Worm (Caenorhabditis elegans) whole organism, dauer: ENCODE measurements around the gene H11E01.2.

Experiments
- unc-62 ChIP-seq: sonication (generic microtip); optimal IDR thresholded peaks from 2 replicates; lab custom pipeline; 2017; ENCODE audit warnings: missing biosample characterization, missing genetic modification reagents, missing genetic modification characterization

H11E01.2 gene

DNA sequence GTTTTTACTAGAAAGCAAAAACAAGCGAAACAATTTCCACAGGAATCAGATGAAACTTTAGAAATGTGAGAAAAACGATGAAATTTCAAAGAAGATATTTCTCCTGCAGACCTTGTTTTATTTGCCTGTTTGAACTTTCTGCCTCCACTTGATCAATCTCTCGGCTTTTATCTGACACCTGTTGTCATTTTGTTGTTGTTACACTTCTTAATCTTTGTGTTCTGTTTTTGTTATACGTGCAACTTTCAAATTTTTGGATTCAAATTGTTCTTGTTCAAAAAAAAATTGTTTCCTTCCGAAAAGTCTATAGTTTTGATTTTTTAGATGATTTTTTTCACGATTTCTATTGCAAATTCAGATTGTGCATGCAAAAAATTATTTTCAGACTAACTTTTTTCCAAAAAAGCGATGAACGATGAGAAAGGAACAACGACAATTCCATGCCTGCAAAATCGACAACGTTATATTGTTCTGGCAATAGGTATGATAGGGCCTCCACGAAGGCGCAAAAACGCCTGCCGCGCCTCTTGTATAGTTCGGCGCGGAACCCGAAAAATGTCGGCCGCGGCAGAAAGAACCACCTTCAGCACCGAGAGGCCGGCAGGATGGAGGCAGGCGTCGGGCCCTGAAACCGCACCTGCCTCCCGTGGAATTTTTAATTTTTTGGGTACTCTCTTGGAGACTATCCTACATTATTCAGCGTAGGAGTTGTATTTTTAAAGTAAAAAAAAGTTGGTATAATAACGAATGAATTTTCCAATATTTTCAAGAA, at the start of gene H11E01.2:
Gene H11E01.2, plus strand, starts transcription at position 380 of the 772 bp plus-strand sequence.
- TF ChIP-seq unc-62 (GFP tag; lab: Kevin White, UChicago), result no peak

DNA sequence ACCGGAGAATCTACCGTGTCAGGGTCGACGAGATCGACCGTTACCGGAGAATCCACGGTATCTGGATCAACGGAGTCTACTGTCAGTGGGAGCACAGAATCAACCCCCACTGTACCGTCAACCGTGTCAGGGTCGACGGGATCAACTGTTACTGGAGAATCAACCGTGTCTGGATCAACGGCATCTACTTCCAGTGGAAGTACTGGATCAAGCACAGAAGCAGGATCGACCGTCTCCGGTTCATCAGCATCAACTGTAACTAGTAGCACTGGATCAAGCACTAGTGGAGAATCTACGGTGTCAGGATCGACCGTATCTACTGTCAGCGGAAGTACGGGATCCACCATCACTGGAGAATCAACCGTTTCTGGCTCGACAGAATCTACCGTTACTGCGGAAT, 48.9 kb upstream of the H11E01.2 start, which contains the start of gene H02F09.2:
Gene H02F09.2, plus strand, starts transcription at position 301 of the 400 bp plus-strand sequence.
- no peak for TF ChIP-seq unc-62 (GFP tag; lab: Kevin White, UChicago)

ce11 chrX:1576337-1576736, 44.5 kb upstream of the H11E01.2 start, which contains the start of gene wrt-9:
Gene wrt-9, plus strand, starts transcription at chrX:1576637.
- no peak for TF ChIP-seq unc-62 (GFP tag; lab: Kevin White, UChicago)

DNA sequence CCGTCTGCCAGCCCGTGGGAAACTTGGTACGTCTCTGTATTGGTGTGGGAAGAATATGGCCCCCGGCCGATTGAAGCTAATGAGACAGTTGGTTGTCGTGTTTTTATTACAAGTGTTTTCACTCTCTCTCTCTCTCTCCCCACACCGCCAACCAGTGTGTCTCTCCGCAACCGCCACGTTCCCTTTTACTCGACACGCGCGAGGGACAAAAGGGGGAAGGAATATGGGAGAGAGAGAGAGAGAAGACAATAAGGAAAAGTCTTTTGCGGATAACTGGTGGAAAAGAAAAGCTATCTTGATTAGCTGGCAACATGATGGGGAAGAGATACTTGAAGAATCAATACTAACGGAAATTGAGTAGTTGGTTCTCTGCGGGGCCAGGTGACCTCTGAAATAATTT, 42.2 kb upstream of the H11E01.2 start:
- TF ChIP-seq unc-62 (GFP tag; lab: Kevin White, UChicago), result no peak

- no peak for TF ChIP-seq unc-62 (GFP tag; lab: Kevin White, UChicago)
These were observed 36.9 kb upstream of the H11E01.2 start for ce11 chrX:1583980-1584379.

DNA sequence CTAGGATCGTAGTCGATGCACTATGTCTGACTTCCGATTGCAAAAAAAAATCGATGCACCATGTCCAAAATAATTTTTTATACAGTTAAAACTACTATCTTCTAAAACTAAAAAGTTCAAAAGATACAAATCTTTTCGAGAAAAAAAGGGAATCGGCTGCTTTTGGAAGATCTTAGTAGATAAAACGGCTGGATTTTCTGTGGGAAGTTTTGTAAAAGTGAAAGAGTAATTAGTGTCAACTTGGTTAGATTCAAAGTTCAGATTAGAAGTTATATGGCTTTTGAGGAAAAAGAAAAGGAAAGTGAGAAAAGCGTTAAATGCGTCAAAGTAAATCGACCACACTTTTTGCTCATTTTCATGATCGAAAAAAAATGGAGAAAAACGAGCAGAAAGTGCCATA, 33.8 kb upstream of the H11E01.2 start:
- no peak for TF ChIP-seq unc-62 (GFP tag; lab: Kevin White, UChicago)

DNA sequence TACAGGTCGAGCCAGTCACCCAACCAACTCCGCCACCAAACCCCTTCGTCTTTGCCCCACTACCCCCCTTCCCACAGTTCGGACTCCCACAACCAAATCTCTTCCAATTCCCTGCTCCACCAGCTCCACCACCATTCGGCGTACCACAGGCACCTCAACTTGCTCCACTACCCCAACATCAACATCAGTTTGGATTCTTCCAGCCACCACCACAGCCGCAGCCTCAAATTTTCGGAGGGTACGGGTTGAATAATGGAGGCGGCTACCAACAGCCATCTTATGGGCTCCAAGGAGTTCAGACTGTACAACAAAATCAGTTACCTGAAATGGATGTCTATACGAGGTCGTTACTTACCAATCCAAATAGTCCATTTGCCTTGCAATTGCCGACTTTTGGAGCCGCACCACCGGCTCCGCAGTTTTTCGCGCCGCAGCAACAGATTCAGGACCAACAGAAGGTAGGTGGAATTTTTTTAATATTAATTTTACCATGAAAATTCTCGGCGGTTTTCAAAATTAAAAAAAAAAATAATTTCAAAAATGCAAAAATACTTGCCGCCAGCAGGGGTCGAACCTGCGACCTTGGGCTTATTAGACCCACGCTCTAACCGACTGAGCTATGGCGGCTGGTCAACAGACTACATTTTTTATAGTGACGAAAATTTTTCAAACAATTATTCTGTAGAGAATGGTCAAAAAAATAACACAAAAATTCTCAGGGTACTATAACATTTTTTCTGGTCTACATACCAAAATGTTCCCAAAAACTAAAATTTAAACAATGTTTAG, 31.5 kb upstream of the H11E01.2 start:
- TF ChIP-seq unc-62 (GFP tag; lab: Kevin White, UChicago), result no peak

DNA sequence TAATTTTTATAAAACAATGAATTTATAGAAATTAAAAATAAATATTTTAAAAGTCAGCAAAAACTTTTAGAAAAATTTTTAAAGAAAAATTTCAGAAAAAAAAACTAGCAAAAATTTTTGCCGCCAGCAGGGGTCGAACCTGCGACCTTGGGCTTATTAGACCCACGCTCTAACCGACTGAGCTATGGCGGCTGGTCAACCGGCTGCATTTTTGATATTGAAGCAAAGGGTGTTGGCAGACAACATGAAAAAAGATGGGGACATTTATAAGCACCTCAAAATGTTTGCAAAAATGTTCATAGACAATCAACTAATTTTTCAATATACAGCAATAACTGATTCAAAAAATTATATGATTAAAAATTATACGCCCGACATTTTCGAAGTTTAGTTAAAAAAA, 30.9 kb upstream of the H11E01.2 start:
- TF ChIP-seq unc-62 (GFP tag; lab: Kevin White, UChicago), result no peak

DNA sequence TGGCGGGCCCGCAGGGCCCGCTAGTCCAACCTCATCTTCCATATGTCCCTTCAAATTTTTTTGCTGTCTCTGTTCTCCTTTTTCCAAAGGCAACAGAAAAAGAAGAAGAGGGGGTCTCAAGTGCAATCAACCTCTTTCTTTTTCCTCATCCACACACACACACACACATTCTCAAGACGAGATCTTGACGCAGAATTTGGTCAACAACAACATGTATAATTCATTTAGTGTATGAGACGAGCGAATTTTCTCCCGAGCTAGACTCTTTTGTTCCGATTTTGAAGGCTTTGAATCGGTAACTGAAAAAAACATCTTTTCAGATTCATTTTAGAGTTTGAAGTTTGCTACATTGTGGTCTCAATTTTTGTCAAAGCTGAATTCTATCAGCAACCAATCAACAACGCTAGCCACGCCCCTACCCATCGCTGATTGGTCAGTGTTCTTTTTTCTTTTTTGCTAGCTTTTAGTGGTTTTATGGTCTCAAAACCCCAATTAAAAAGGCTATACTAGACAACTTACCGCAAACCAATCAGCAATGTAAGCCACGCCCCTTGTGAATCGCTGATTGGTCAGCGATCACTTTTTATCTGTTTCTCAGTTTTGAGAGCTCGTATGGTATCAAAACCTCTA, 22.7 kb upstream of the H11E01.2 start:
- TF ChIP-seq unc-62 (GFP tag; lab: Kevin White, UChicago), result no peak

- no peak for TF ChIP-seq unc-62 (GFP tag; lab: Kevin White, UChicago)
These were observed 21.6 kb upstream of the H11E01.2 start for ce11 chrX:1599294-1599693.

DNA sequence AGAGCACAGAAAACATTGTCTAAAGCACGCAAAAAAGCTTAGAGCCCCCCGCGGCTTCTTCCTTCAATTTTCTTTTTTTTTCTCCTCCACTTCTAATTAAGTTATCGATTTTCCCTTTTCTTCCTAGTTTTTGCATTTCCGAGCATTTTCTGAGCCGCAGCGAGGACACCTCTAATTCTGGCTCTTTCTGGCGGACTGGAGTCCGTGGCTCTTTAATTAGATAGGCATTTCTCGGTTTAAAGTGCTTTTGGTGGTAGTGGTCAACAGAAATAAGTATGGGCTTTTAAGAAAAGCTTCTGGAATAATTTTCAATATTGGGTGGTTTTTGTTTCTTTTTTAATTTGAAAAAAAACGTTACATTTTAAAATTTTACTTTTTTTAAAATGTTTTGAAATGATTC, 19.3 kb upstream of the H11E01.2 start:
- TF ChIP-seq unc-62 (GFP tag; lab: Kevin White, UChicago), result no peak

- no peak for TF ChIP-seq unc-62 (GFP tag; lab: Kevin White, UChicago)
These were observed 18.3 kb upstream of the H11E01.2 start for ce11 chrX:1602548-1602947.

ce11 chrX:1603027-1603426, 17.8 kb upstream of the H11E01.2 start:
- no peak for TF ChIP-seq unc-62 (GFP tag; lab: Kevin White, UChicago)

DNA sequence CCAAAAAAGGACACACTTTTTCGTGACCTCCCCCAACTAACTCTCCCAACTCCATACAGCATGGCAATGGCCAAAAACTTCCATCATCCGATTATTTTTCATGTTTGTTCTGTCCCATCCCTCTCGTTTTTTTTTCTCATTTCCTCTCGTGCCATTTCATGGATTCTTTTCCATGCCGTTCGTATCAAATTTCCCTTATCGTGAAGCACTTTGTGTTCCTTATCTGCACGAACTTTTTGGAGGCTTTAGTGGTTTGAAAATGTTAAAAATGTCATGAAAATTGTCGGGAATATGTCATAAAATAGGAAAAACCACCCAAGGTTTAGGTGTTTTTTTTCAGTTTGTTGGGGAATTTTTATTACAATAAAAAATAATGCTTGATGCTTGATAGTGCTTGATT, 17.1 kb upstream of the H11E01.2 start:
- no peak for TF ChIP-seq unc-62 (GFP tag; lab: Kevin White, UChicago)

ce11 chrX:1604606-1605005, 16.3 kb upstream of the H11E01.2 start, which contains the start of gene H11E01.3:
Gene H11E01.3, plus strand, starts transcription at chrX:1604906.
- no peak for TF ChIP-seq unc-62 (GFP tag; lab: Kevin White, UChicago)

DNA sequence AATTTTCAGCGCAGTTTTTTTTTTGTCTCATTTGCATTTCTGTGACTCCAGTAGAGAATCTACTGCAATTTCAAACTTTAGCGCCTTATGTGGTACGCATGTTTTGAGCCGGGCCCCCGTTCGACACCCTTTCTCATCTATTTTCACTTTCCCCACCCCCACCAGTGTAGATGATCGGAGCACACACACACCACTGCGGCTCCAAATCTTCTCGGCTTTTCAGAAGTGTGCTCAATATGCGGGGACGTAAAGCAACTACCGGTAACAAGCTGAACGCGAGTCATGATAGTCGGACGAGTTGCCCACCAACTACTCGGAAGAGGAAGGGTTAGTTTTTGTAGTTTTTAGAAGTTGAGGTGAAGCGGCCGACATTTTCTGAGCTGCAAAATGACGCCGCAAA, 7.9 kb upstream of the H11E01.2 start:
- TF ChIP-seq unc-62 (GFP tag; lab: Kevin White, UChicago), result no peak
